Worm (Caenorhabditis elegans): ENCODE results near the gene fntb-1.

ce11 chrV:14481401-14481800 lies 34.0 kb downstream of the fntb-1 start, which contains the start of gene R02D5.7:
- no peak for TF ChIP-seq mxl-3 (GFP tag; optimal IDR thresholded peaks at IDR 0.05)
- TF ChIP-seq fkh-10 (GFP tag; optimal IDR thresholded peaks at IDR 0.05): no peak
- no peak for TF ChIP-seq nhr-11 (tag; optimal IDR thresholded peaks at IDR 0.05)
- no peak for TF ChIP-seq nhr-77 (tag; optimal IDR thresholded peaks at IDR 0.05)
- TF ChIP-seq R02D3.7 (tag; optimal IDR thresholded peaks at IDR 0.05): no peak
- no peak for TF ChIP-seq Y48G9A.11 (GFP tag; IDR thresholded peaks at IDR 0.05)
- TF ChIP-seq dpl-1 (GFP tag; optimal IDR thresholded peaks at IDR 0.05): no peak
- TF ChIP-seq madf-9 (GFP tag; conservative IDR thresholded peaks at IDR 0.05): no peak
- no peak for TF ChIP-seq nhr-76 (tag; optimal IDR thresholded peaks at IDR 0.05)
- TF ChIP-seq nhr-102 (tag; optimal IDR thresholded peaks at IDR 0.05): no peak
- no peak for TF ChIP-seq nhr-111 (GFP tag; optimal IDR thresholded peaks at IDR 0.05)
